Worm (Caenorhabditis elegans) whole organism, L2 larva: Measurements from ENCODE around the gene R08C7.1.

Experiments
- C34F6.9 ChIP-seq: fragments of 150-350 bp; optimal IDR thresholded peaks from 2 replicates; lab custom pipeline; 2014; ENCODE audit warnings: missing biosample characterization, missing genetic modification characterization
- F13H6.1 ChIP-seq: sonication (generic microtip); optimal IDR thresholded peaks from 2 replicates; lab custom pipeline; 2016; ENCODE audit warnings: missing genetic modification characterization, missing compliant biosample characterization
- R02D3.7 ChIP-seq: fragments of 150-350 bp; optimal IDR thresholded peaks from 2 replicates; lab custom pipeline; 2014; ENCODE audit warnings: missing biosample characterization, missing genetic modification characterization
- ZK546.5 ChIP-seq: sonication (generic microtip); optimal IDR thresholded peaks from 2 replicates; lab custom pipeline; 2017; ENCODE audit warnings: missing biosample characterization, missing genetic modification characterization
- aly-2 ChIP-seq: fragments of 150-350 bp; optimal IDR thresholded peaks from 2 replicates; lab custom pipeline; 2014; ENCODE audit warnings: missing biosample characterization, missing genetic modification characterization
- ama-1 ChIP-seq: fragments of 150-350 bp; optimal IDR thresholded peaks from 2 replicates; lab custom pipeline; 2018; ENCODE audit warnings: inconsistent platforms
- blmp-1 ChIP-seq: sonication (generic microtip); optimal IDR thresholded peaks from 2 replicates; lab custom pipeline; 2017; ENCODE audit warnings: missing genetic modification characterization, mild to moderate bottlenecking, missing compliant biosample characterization, antibody characterized with exemption, moderate library complexity; ENCODE audit not compliant: insufficient read depth
- ceh-82 ChIP-seq: fragments of 150-350 bp; optimal IDR thresholded peaks from 2 replicates; lab custom pipeline; 2014; ENCODE audit warnings: missing biosample characterization, missing genetic modification characterization
- egl-27 ChIP-seq: sonication (generic microtip); optimal IDR thresholded peaks from 3 replicates; lab custom pipeline; 2017; ENCODE audit warnings: missing biosample characterization, missing genetic modification reagents, missing genetic modification characterization
- elt-1 ChIP-seq: fragments of 150-350 bp; optimal IDR thresholded peaks from 2 replicates; lab custom pipeline; 2014; ENCODE audit warnings: missing biosample characterization, missing genetic modification characterization
- fos-1 ChIP-seq: fragments of 150-350 bp; optimal IDR thresholded peaks from 2 replicates; lab custom pipeline; 2014; ENCODE audit warnings: missing biosample characterization, missing genetic modification characterization
- gmeb-1 ChIP-seq: fragments of 150-350 bp; optimal IDR thresholded peaks from 2 replicates; lab custom pipeline; 2014; ENCODE audit warnings: missing biosample characterization, missing genetic modification characterization
- lin-11 ChIP-seq: fragments of 150-350 bp; sonication (generic microtip); optimal IDR thresholded peaks from 2 replicates; lab custom pipeline; 2014; ENCODE audit warnings: missing biosample characterization, missing genetic modification characterization, inconsistent platforms, mixed read lengths
- lsy-2 ChIP-seq, 2 experiments: fragments of 150-350 bp in 1 of 2; sonication (generic microtip) in 1 of 2; optimal IDR thresholded peaks; 2 replicates each; lab custom pipeline; 2014 to 2017; ENCODE audit warnings: missing biosample characterization in 2 of 2, missing genetic modification characterization in 2 of 2
- mab-5 ChIP-seq: fragments of 150-350 bp; optimal IDR thresholded peaks from 2 replicates; lab custom pipeline; 2014; ENCODE audit warnings: missing biosample characterization, missing genetic modification characterization
- mbf-1 ChIP-seq: sonication (generic microtip); optimal IDR thresholded peaks from 2 replicates; lab custom pipeline; 2017; ENCODE audit warnings: missing biosample characterization, missing genetic modification characterization
- nhr-11 ChIP-seq: fragments of 150-350 bp; optimal IDR thresholded peaks from 2 replicates; lab custom pipeline; 2014; ENCODE audit warnings: missing biosample characterization, missing genetic modification characterization
- nhr-12 ChIP-seq: fragments of 150-350 bp; optimal IDR thresholded peaks from 2 replicates; lab custom pipeline; 2014; ENCODE audit warnings: missing biosample characterization, missing genetic modification characterization
- nhr-21 ChIP-seq: fragments of 150-350 bp; optimal IDR thresholded peaks from 2 replicates; lab custom pipeline; 2014; ENCODE audit warnings: missing biosample characterization, missing genetic modification characterization
- nhr-237 ChIP-seq: fragments of 150-350 bp; optimal IDR thresholded peaks from 2 replicates; lab custom pipeline; 2014; ENCODE audit warnings: missing biosample characterization, missing genetic modification characterization
- nhr-25 ChIP-seq: fragments of 150-350 bp; sonication (generic microtip); optimal IDR thresholded peaks from 3 replicates; lab custom pipeline; 2014; ENCODE audit warnings: missing biosample characterization, missing genetic modification characterization
- nhr-6 ChIP-seq: fragments of 150-350 bp; optimal IDR thresholded peaks from 2 replicates; lab custom pipeline; 2014; ENCODE audit warnings: missing biosample characterization, missing genetic modification characterization
- skn-1 ChIP-seq: sonication (generic microtip); optimal IDR thresholded peaks from 2 replicates; lab custom pipeline; 2017; ENCODE audit warnings: missing biosample characterization, missing genetic modification characterization
- sma-3 ChIP-seq: sonication (generic microtip); optimal IDR thresholded peaks from 2 replicates; lab custom pipeline; 2016; ENCODE audit warnings: missing genetic modification reagents, missing genetic modification characterization, missing compliant biosample characterization
- snpc-4 ChIP-seq: fragments of 150-350 bp; optimal IDR thresholded peaks from 2 replicates; lab custom pipeline; 2014; ENCODE audit warnings: missing biosample characterization, missing genetic modification characterization
- unc-39 ChIP-seq: fragments of 150-350 bp; optimal IDR thresholded peaks from 2 replicates; lab custom pipeline; 2014; ENCODE audit warnings: missing biosample characterization, missing genetic modification characterization
- unc-55 ChIP-seq: fragments of 150-350 bp; sonication (generic microtip); optimal IDR thresholded peaks from 3 replicates; lab custom pipeline; 2014; ENCODE audit warnings: missing biosample characterization, missing genetic modification reagents, missing genetic modification characterization
- unc-62 ChIP-seq: fragments of 150-350 bp; optimal IDR thresholded peaks from 2 replicates; lab custom pipeline; 2014; ENCODE audit warnings: missing biosample characterization, missing genetic modification reagents, missing genetic modification characterization
- zag-1 ChIP-seq: fragments of 150-350 bp; optimal IDR thresholded peaks from 2 replicates; lab custom pipeline; 2014; ENCODE audit warnings: missing biosample characterization, missing genetic modification characterization
- ztf-1 ChIP-seq: fragments of 200-800 bp; sonication (Bioruptor generic); conservative IDR thresholded peaks from 2 replicates; pipeline ENCODE4 v1.3.6; 2022; ENCODE audit warnings: missing genetic modification characterization, missing compliant biosample characterization
- ztf-11 ChIP-seq: sonication (generic microtip); optimal IDR thresholded peaks from 2 replicates; lab custom pipeline; 2017; ENCODE audit warnings: missing biosample characterization, missing genetic modification characterization
- ztf-4 ChIP-seq: fragments of 150-350 bp; optimal IDR thresholded peaks from 2 replicates; lab custom pipeline; 2014; ENCODE audit warnings: missing biosample characterization, missing genetic modification characterization

R08C7.1 gene

DNA sequence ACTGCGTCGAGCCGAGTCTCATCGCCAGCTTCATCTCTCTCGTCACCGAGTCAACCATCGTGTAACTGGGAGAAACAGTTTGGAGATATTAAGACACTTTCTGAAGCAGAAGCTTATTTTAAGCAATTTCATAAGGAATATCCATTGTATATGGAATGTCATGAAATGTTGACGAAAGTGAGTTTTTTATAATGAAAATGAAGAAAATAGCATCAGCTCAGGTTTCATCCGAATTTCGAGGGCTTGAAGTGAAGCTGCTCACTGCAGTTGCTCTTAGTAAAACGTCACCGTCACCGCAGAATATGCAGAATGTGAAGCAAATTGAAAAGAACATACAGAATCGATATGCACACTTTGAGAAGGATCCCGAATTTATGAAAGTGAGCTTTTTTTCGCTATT is 38.6 kb upstream of the R08C7.1 start:
- TF ChIP-seq nhr-12 (tag; lab: Kevin White, UChicago) (no peak), lsy-2 (tag; optimal IDR thresholded peaks at IDR 0.05; lab: Kevin White, UChicago) (no peak), aly-2 (tag; lab: Kevin White, UChicago) (no peak), unc-39 (no peak), mbf-1 (tag; lab: Kevin White, UChicago) (no peak), fos-1 (tag; lab: Kevin White, UChicago) (no peak), gmeb-1 (tag; lab: Kevin White, UChicago) (no peak), egl-27 (tag; lab: Kevin White, UChicago) (no peak), lin-11 (tag; lab: Kevin White, UChicago) (no peak), F13H6.1 (tag; lab: Kevin White, UChicago) (no peak)

DNA sequence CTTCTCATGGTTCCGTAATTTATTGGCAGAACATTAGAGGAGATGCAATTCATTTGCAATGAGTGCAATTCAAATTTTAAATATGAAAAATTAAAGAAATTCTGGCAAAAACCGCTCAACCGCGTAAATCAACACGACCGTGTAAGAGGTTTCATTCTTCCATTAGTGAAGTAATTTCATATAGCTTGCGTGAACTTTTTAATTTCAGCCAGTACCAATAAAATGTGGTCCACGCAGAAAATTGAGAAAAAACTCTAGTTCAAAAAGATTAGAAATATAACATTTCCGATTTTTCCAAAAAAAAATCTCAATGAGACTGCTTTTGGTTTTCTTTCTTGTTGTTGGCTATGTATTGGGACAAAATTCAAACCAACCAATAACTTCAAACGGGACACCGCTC is 29.6 kb upstream of the R08C7.1 start, which contains the start of gene clec-175:
Gene clec-175 (plus strand): TSS at position 301 of the 400 bp plus-strand sequence.
- TF ChIP-seq nhr-21 (tag; lab: Kevin White, UChicago): no peak
- no peak for TF ChIP-seq ztf-4
- no peak for TF ChIP-seq mab-5 (tag; lab: Kevin White, UChicago)
- no peak for TF ChIP-seq unc-55 (GFP tag; lab: Kevin White, UChicago)
- no peak for TF ChIP-seq unc-62 (GFP tag; lab: Kevin White, UChicago)
- TF ChIP-seq ZK546.5 (tag; lab: Kevin White, UChicago): no peak
- no peak for TF ChIP-seq fos-1 (tag; lab: Kevin White, UChicago)

DNA sequence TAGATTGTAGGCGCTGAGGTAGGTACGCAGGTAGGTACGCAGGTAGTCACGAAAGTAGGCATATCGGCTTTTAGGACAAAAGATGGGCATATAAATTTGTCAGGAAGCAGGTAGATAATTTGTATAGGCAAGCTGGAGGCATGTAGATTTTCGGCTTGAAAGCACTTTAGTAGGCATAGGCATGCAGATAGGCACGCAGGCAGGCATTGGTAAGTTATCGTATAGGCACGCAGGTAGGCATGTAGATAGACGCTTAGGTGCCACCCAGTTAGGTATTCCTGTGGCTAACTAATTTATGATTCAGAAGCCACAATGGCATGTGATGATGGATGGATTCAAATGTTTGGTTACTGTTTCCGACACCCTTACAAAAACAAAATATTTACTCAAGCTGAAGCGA is 28.6 kb upstream of the R08C7.1 start:
- TF ChIP-seq snpc-4 (tag; lab: Kevin White, UChicago): no peak
- TF ChIP-seq ztf-4: no peak
- TF ChIP-seq R02D3.7 (tag; lab: Kevin White, UChicago): no peak
- no peak for TF ChIP-seq elt-1 (tag; lab: Kevin White, UChicago)
- TF ChIP-seq unc-39: no peak
- no peak for TF ChIP-seq sma-3
- TF ChIP-seq unc-55 (GFP tag; lab: Kevin White, UChicago): no peak
- TF ChIP-seq zag-1 (tag; lab: Kevin White, UChicago): no peak
- no peak for TF ChIP-seq fos-1 (tag; lab: Kevin White, UChicago)
- TF ChIP-seq ceh-82 (tag; lab: Kevin White, UChicago): no peak
- TF ChIP-seq ZK546.5 (tag; lab: Kevin White, UChicago): no peak
- TF ChIP-seq mab-5 (tag; lab: Kevin White, UChicago): no peak
- TF ChIP-seq C34F6.9 (tag; lab: Kevin White, UChicago): no peak
- no peak for TF ChIP-seq nhr-11 (tag; lab: Kevin White, UChicago)
- TF ChIP-seq nhr-6 (tag; lab: Kevin White, UChicago): no peak
- no peak for TF ChIP-seq blmp-1 (tag; lab: Kevin White, UChicago)
- TF ChIP-seq lin-11 (tag; lab: Kevin White, UChicago): no peak
- TF ChIP-seq, all 48 proteins: peak for 0

DNA sequence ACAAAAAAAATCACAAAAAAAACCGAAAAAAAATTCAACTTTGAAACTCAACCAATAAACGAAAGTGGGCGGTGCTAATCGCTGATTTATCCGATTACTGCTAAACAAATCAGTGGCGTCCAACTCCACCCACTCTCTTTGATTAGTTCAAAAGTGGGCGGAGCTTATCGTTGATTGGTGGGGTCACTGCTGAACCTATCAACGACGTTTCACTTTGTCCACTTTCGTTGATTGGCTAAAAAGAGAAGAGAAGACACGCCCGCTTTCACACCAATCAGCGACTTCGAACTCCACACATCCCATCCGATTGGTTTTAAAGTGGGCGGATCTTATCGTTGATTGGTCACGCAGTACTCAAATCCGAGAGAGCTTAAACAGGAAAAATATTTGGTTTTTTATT is 27.8 kb upstream of the R08C7.1 start:
- TF ChIP-seq mab-5 (tag; lab: Kevin White, UChicago) (no peak), ama-1 (lab: Kevin White, UChicago) (no peak), skn-1 (tag; lab: Kevin White, UChicago) (no peak), nhr-25 (no peak), ztf-1 (GFP tag; lab: Robert Waterston, UW) (no peak), blmp-1 (tag; lab: Kevin White, UChicago) (no peak), C34F6.9 (tag; lab: Kevin White, UChicago) (no peak)

DNA sequence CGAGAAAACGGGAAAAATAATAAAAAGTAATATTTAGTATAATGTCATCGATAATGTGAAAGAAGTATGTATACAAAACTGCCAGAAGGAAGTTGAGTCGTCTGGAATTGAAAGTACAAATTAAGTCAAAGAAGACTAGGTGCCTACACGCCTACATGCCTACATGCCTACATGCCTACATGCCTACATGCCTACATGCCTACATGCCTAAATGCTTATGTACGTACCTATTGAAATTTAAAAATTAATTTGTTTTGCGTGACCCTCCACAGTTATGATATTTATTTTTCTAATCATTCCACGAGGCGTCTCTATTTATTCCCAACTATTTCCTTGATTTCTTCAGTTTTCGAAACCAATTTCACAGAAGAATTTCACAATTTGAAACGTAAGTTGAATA is 21.8 kb upstream of the R08C7.1 start, which contains the start of the genes str-185 and R08C7.5:
Gene str-185 (minus strand): TSS at position 101 of the 400 bp plus-strand sequence.
Gene R08C7.5 (plus strand): TSS at position 329 of the 400 bp plus-strand sequence.
- no peak for TF ChIP-seq ztf-11 (tag; lab: Kevin White, UChicago)
- TF ChIP-seq ceh-82 (tag; lab: Kevin White, UChicago): no peak
- no peak for TF ChIP-seq gmeb-1 (tag; lab: Kevin White, UChicago)
- no peak for TF ChIP-seq nhr-21 (tag; lab: Kevin White, UChicago)
- no peak for TF ChIP-seq zag-1 (tag; lab: Kevin White, UChicago)
- TF ChIP-seq nhr-237 (tag; lab: Kevin White, UChicago): no peak
